Fruit fly (Drosophila melanogaster) whole organism, embryonic: ENCODE results near the gene CG15406.
A peak's percentile ranks its signal among the peaks of the same experiment; 100 is the strongest.

Experiments
- Atf-2 ChIP-seq: fragments of 200-800 bp; sonication (Bioruptor generic); optimal IDR thresholded peaks from 2 replicates; lab custom pipeline; 2016; ENCODE audit warnings: missing biosample characterization, missing genetic modification characterization
- CG10462 ChIP-seq: fragments of 200-800 bp; sonication (Bioruptor generic); optimal IDR thresholded peaks from 2 replicates; lab custom pipeline; 2016; ENCODE audit warnings: missing biosample characterization, missing genetic modification characterization
- CG10654 ChIP-seq: fragments of 200-800 bp; sonication (Bioruptor generic); optimal IDR thresholded peaks from 2 replicates; lab custom pipeline; 2016; ENCODE audit warnings: missing biosample characterization, missing genetic modification characterization
- CG11456 ChIP-seq: fragments of 200-800 bp; sonication (Bioruptor generic); IDR thresholded peaks from 3 replicates; pipeline ENCODE4 v1.3.6; 2022; ENCODE audit warnings: missing biosample characterization, missing genetic modification characterization
- CG12071 ChIP-seq: fragments of 200-800 bp; sonication (Bioruptor generic); optimal IDR thresholded peaks from 3 replicates; lab custom pipeline; 2018; ENCODE audit warnings: missing biosample characterization, mild to moderate bottlenecking, missing genetic modification characterization
- CG12155 ChIP-seq: fragments of 200-800 bp; sonication (Bioruptor generic); optimal IDR thresholded peaks from 3 replicates; lab custom pipeline; 2016; ENCODE audit warnings: missing biosample characterization, missing genetic modification characterization
- CG12299 ChIP-seq: fragments of 200-800 bp; sonication (Bioruptor generic); optimal IDR thresholded peaks from 2 replicates; lab custom pipeline; 2018; ENCODE audit warnings: missing biosample characterization, mild to moderate bottlenecking, missing genetic modification characterization
- CG13287 ChIP-seq: fragments of 200-800 bp; sonication (Bioruptor generic); IDR thresholded peaks from 2 replicates; pipeline ENCODE4 v1.3.6; 2022; ENCODE audit warnings: missing biosample characterization, missing genetic modification characterization; ENCODE audit not compliant: partially characterized antibody
- CG13424 ChIP-seq: fragments of 200-800 bp; sonication (Bioruptor generic); optimal IDR thresholded peaks from 2 replicates; lab custom pipeline; 2019; ENCODE audit warnings: missing biosample characterization, mild to moderate bottlenecking, missing genetic modification characterization, moderate library complexity
- CG13624 ChIP-seq: fragments of 200-800 bp; sonication (Bioruptor generic); optimal IDR thresholded peaks from 2 replicates; lab custom pipeline; 2016; ENCODE audit warnings: missing biosample characterization, missing genetic modification characterization
- CG14441 ChIP-seq: fragments of 200-800 bp; sonication (Bioruptor generic); IDR thresholded peaks from 2 replicates; pipeline ENCODE4 v1.3.6; 2022; ENCODE audit warnings: missing biosample characterization, missing genetic modification characterization
- CG14860 ChIP-seq: fragments of 200-800 bp; sonication (Bioruptor generic); IDR thresholded peaks from 3 replicates; pipeline ENCODE4 v1.3.6; 2022; ENCODE audit warnings: missing biosample characterization, missing genetic modification characterization; ENCODE audit not compliant: partially characterized antibody
- CG15269 ChIP-seq: fragments of 200-800 bp; sonication (Bioruptor generic); optimal IDR thresholded peaks from 2 replicates; lab custom pipeline; 2018; ENCODE audit warnings: missing biosample characterization, mild to moderate bottlenecking, missing genetic modification characterization, moderate library complexity
- CG17328 ChIP-seq: fragments of 200-800 bp; sonication (Bioruptor generic); IDR thresholded peaks from 2 replicates; pipeline ENCODE4 v1.3.6; 2022; ENCODE audit warnings: missing biosample characterization, missing genetic modification characterization
- CG17359 ChIP-seq: fragments of 200-800 bp; sonication (Bioruptor generic); optimal IDR thresholded peaks from 3 replicates; lab custom pipeline; 2018; ENCODE audit warnings: missing biosample characterization, mild to moderate bottlenecking, missing genetic modification characterization, moderate library complexity
- CG2712 ChIP-seq: fragments of 200-800 bp; optimal IDR thresholded peaks from 3 replicates; lab custom pipeline; 2019; ENCODE audit warnings: missing biosample characterization, mild to moderate bottlenecking, missing genetic modification characterization, moderate library complexity
- CG30020 ChIP-seq: fragments of 200-800 bp; optimal IDR thresholded peaks from 2 replicates; lab custom pipeline; 2019; ENCODE audit warnings: missing biosample characterization, mild to moderate bottlenecking, missing genetic modification characterization, moderate library complexity
- CG3281 ChIP-seq: fragments of 200-800 bp; sonication (Bioruptor generic); optimal IDR thresholded peaks from 3 replicates; lab custom pipeline; 2017; ENCODE audit warnings: missing biosample characterization, mild to moderate bottlenecking, missing genetic modification characterization
- CG4360 ChIP-seq: fragments of 200-800 bp; sonication (Bioruptor generic); IDR thresholded peaks from 2 replicates; pipeline ENCODE4 v1.3.6; 2022; ENCODE audit warnings: missing biosample characterization, missing genetic modification characterization
- CG8089 ChIP-seq: fragments of 200-800 bp; sonication (Bioruptor generic); optimal IDR thresholded peaks from 3 replicates; lab custom pipeline; 2016; ENCODE audit warnings: missing biosample characterization, missing genetic modification characterization
- CG8281 ChIP-seq: fragments of 200-800 bp; sonication (Bioruptor generic); optimal IDR thresholded peaks from 2 replicates; lab custom pipeline; 2018; ENCODE audit warnings: missing biosample characterization, mild to moderate bottlenecking, missing genetic modification characterization, moderate library complexity
- CG8765 ChIP-seq: fragments of 200-800 bp; sonication (Bioruptor generic); IDR thresholded peaks from 2 replicates; pipeline ENCODE4 v1.3.6; 2022; ENCODE audit warnings: missing biosample characterization, missing genetic modification characterization
- CG9215 ChIP-seq: fragments of 200-800 bp; sonication (Bioruptor generic); IDR thresholded peaks from 2 replicates; pipeline ENCODE4 v1.3.6; 2022; ENCODE audit warnings: missing biosample characterization, missing genetic modification characterization
- CkIIα-i1 ChIP-seq: fragments of 200-800 bp; sonication (Bioruptor generic); IDR thresholded peaks from 2 replicates; pipeline ENCODE4 v1.3.6; 2022; ENCODE audit warnings: missing biosample characterization, missing genetic modification characterization
- CoRest ChIP-seq: fragments of 200-800 bp; sonication (Bioruptor generic); optimal IDR thresholded peaks from 3 replicates; lab custom pipeline; 2018; ENCODE audit warnings: missing biosample characterization, mild to moderate bottlenecking, missing genetic modification characterization, moderate library complexity
- D19B ChIP-seq: fragments of 200-800 bp; sonication (Bioruptor generic); optimal IDR thresholded peaks from 2 replicates; lab custom pipeline; 2017; ENCODE audit warnings: missing biosample characterization, mild to moderate bottlenecking, missing genetic modification characterization
- Deaf1 ChIP-seq: fragments of 200-800 bp; optimal IDR thresholded peaks from 3 replicates; lab custom pipeline; 2019; ENCODE audit warnings: missing biosample characterization, mild to moderate bottlenecking, missing genetic modification characterization, moderate library complexity
- Dip2 ChIP-seq: fragments of 200-800 bp; sonication (Bioruptor generic); IDR thresholded peaks from 2 replicates; pipeline ENCODE4 v1.3.6; 2022; ENCODE audit warnings: missing biosample characterization, missing genetic modification characterization
- Dip3 ChIP-seq: fragments of 200-800 bp; sonication (Bioruptor generic); optimal IDR thresholded peaks from 3 replicates; lab custom pipeline; 2016; ENCODE audit warnings: missing biosample characterization, missing genetic modification characterization
- Gsc ChIP-seq: fragments of 200-800 bp; sonication (Bioruptor generic); IDR thresholded peaks from 2 replicates; pipeline ENCODE4 v1.3.6; 2022; ENCODE audit warnings: missing biosample characterization, missing genetic modification characterization
- Med ChIP-seq: fragments of 200-800 bp; sonication (Bioruptor generic); peaks from one replicate; lab custom pipeline; 2016; ENCODE audit warnings: missing biosample characterization, missing genetic modification characterization, mild to moderate bottlenecking, inconsistent platforms, moderate library complexity
- Neu2 ChIP-seq: fragments of 200-800 bp; sonication (Bioruptor generic); optimal IDR thresholded peaks from 3 replicates; lab custom pipeline; 2016; ENCODE audit warnings: missing biosample characterization, missing genetic modification characterization, borderline replicate concordance
- NfI ChIP-seq: fragments of 200-800 bp; sonication (Bioruptor generic); optimal IDR thresholded peaks from 3 replicates; lab custom pipeline; 2018; ENCODE audit warnings: missing biosample characterization, mild to moderate bottlenecking, missing genetic modification characterization, moderate library complexity
- Optix ChIP-seq: fragments of 200-800 bp; sonication (Bioruptor generic); IDR thresholded peaks from 3 replicates; pipeline ENCODE4 v1.3.6; 2022; ENCODE audit warnings: missing biosample characterization, missing genetic modification characterization
- Poxn ChIP-seq: fragments of 200-800 bp; sonication (Bioruptor generic); IDR thresholded peaks from 2 replicates; pipeline ENCODE4 v1.3.6; 2022; ENCODE audit warnings: missing biosample characterization, missing genetic modification characterization
- Sox102F ChIP-seq: fragments of 200-800 bp; sonication (Bioruptor generic); optimal IDR thresholded peaks from 2 replicates; lab custom pipeline; 2018; ENCODE audit warnings: missing biosample characterization, mild to moderate bottlenecking, missing genetic modification characterization, moderate library complexity
- Tbp ChIP-seq: fragments of >200 bp; optimal IDR thresholded peaks from 2 replicates; lab custom pipeline; 2018; ENCODE audit warnings: missing biosample characterization, missing genetic modification characterization
- crc ChIP-seq: fragments of 200-800 bp; sonication (Bioruptor generic); optimal IDR thresholded peaks from 2 replicates; lab custom pipeline; 2016; ENCODE audit warnings: missing biosample characterization, missing genetic modification characterization
- crol ChIP-seq: fragments of 200-800 bp; sonication (Bioruptor generic); IDR thresholded peaks from 2 replicates; pipeline ENCODE4 v1.3.6; 2022; ENCODE audit warnings: missing biosample characterization, missing genetic modification characterization
- ewg ChIP-seq: fragments of 200-800 bp; sonication (Bioruptor generic); optimal IDR thresholded peaks from 3 replicates; lab custom pipeline; 2017; ENCODE audit warnings: mild to moderate bottlenecking, missing biosample characterization, missing genetic modification reagents, missing genetic modification characterization
- kni ChIP-seq: fragments of 200-800 bp; sonication (Bioruptor generic); optimal IDR thresholded peaks from 3 replicates; lab custom pipeline; 2017; ENCODE audit warnings: mild to moderate bottlenecking, missing biosample characterization, missing genetic modification reagents, missing genetic modification characterization
- mam ChIP-seq: fragments of 200-800 bp; sonication (Bioruptor generic); optimal IDR thresholded peaks from 3 replicates; lab custom pipeline; 2016; ENCODE audit warnings: missing biosample characterization, missing genetic modification characterization
- org-1 ChIP-seq: fragments of 200-800 bp; sonication (Bioruptor generic); optimal IDR thresholded peaks from 2 replicates; lab custom pipeline; 2017; ENCODE audit warnings: missing biosample characterization, missing genetic modification characterization
- prd ChIP-seq, 3 experiments: fragments of >200 bp in 2 of 3; fragments of 200-800 bp in 1 of 3; sonication (Bioruptor generic) in 1 of 3; optimal IDR thresholded peaks in 2 of 3; IDR thresholded peaks in 1 of 3; 2 replicates in 2 of 3; 3 replicates in 1 of 3; pipeline versions ENCODE4 v1.3.6 to Lab custom; 2017 to 2022; ENCODE audit warnings: missing biosample characterization in 1 of 3, missing genetic modification characterization in 1 of 3
- repo ChIP-seq: fragments of 200-800 bp; sonication (Bioruptor generic); optimal IDR thresholded peaks from 2 replicates; lab custom pipeline; 2016; ENCODE audit warnings: missing biosample characterization, missing genetic modification characterization
- sisA ChIP-seq: fragments of 200-800 bp; sonication (Bioruptor generic); IDR thresholded peaks from 2 replicates; pipeline ENCODE4 v1.3.6; 2022; ENCODE audit warnings: missing biosample characterization, missing genetic modification characterization
- sr ChIP-seq: fragments of 200-800 bp; sonication (Bioruptor generic); IDR thresholded peaks from 3 replicates; pipeline ENCODE4 v1.3.6; 2022; ENCODE audit warnings: missing biosample characterization, missing genetic modification characterization
- trem ChIP-seq: fragments of 200-800 bp; optimal IDR thresholded peaks from 3 replicates; lab custom pipeline; 2019; ENCODE audit warnings: missing biosample characterization, mild to moderate bottlenecking, missing genetic modification characterization, moderate library complexity
- wek ChIP-seq: fragments of 200-800 bp; sonication (Bioruptor generic); optimal IDR thresholded peaks from 3 replicates; lab custom pipeline; 2018; ENCODE audit warnings: missing biosample characterization, mild to moderate bottlenecking, missing genetic modification characterization, moderate library complexity

Gene CG15406

dm6 chr2L:3354642-3355380, 45.8 kb downstream of the CG15406 start, which contains the start of gene E23 (continued):
- TF ChIP-seq CG2712 (tag; lab: Kevin White, UChicago) (peak; percentile 100), crol (GFP tag; lab: Robert Waterston, UW) (peak; percentile 92), repo (peak; percentile 90), Tbp (GFP tag; lab: Kevin White, UChicago) (no peak), wek (GFP tag; lab: Kevin White, UChicago) (peak; percentile 80), Atf-2 (peak; percentile 95), CG13624 (peak; percentile 91), Dip2 (GFP tag; lab: Robert Waterston, UW) (peak; percentile 74; the same call in 1 of the 2 replicates), CoRest (tag; lab: Kevin White, UChicago) (peak; percentile 100), prd (optimal IDR thresholded peaks at IDR 0.05; lab: Kevin White, UChicago) (no peak), prd (GFP tag; IDR thresholded peaks at IDR 0.05; lab: Robert Waterston, UW) (peak; percentile 98), sisA (GFP tag; lab: Robert Waterston, UW) (peak; percentile 98), CG8281 (tag; lab: Kevin White, UChicago) (peak; percentile 92), mam (GFP tag; lab: Kevin White, UChicago) (peak; percentile 95), D19B (GFP tag; lab: Kevin White, UChicago) (peak; percentile 92), Optix (peak; percentile 95), Gsc (GFP tag; lab: Robert Waterston, UW) (peak; percentile 92), Dip3 (GFP tag; lab: Kevin White, UChicago) (peak; percentile 93), CG11456 (peak; percentile 99), CG15269 (tag; lab: Kevin White, UChicago) (peak; percentile 99), CkIIα-i1 (0 out of 2 replicates have a peak, but pooled peaks have one; percentile 54), Med (GFP tag; lab: Kevin White, UChicago) (peak; percentile 98), Sox102F (GFP tag; lab: Kevin White, UChicago) (peak; percentile 99), CG10654 (GFP tag; lab: Kevin White, UChicago) (peak; percentile 98), CG12155 (peak; percentile 97), CG8089 (GFP tag; lab: Kevin White, UChicago) (peak; percentile 92), CG30020 (tag; lab: Kevin White, UChicago) (peak; percentile 92), crc (peak; percentile 82), trem (tag; lab: Kevin White, UChicago) (peak; percentile 97), CG3281 (peak; percentile 98), CG17359 (peak; percentile 99), Neu2 (GFP tag; lab: Kevin White, UChicago) (peak; percentile 22), CG14860 (GFP tag; lab: Robert Waterston, UW) (0 out of 3 replicates have a peak, but pooled peaks have one; percentile 34), kni (GFP tag; lab: Kevin White, UChicago) (peak; percentile 96), Deaf1 (tag; lab: Kevin White, UChicago) (peak; percentile 90), Poxn (GFP tag; lab: Robert Waterston, UW) (peak; percentile 89), CG10462 (GFP tag; lab: Kevin White, UChicago) (peak; percentile 98), sr (peak; percentile 98), CG8765 (GFP tag; lab: Robert Waterston, UW) (peak; percentile 89), org-1 (GFP tag; lab: Kevin White, UChicago) (peak; percentile 99), CG14441 (GFP tag; lab: Robert Waterston, UW) (peak; percentile 97), NfI (peak; percentile 99), CG17328 (GFP tag; lab: Robert Waterston, UW) (peak; percentile 97), CG9215 (GFP tag; lab: Robert Waterston, UW) (peak; percentile 95), CG12071 (GFP tag; lab: Kevin White, UChicago) (peak; percentile 94), CG4360 (peak; percentile 79), ewg (GFP tag; lab: Kevin White, UChicago) (peak; percentile 98), CG13424 (tag; lab: Kevin White, UChicago) (peak; percentile 99), CG13287 (GFP tag; lab: Robert Waterston, UW) (peak; percentile 70), CG12299 (peak; percentile 98)
